Fruit fly (Drosophila melanogaster) whole organism, embryonic: ENCODE data around the gene att-ORFB.

Experiments used
- ATbp ChIP-seq: fragments of 200-800 bp; sonication (Bioruptor generic); optimal IDR thresholded peaks from 2 replicates; lab custom pipeline; 2017; ENCODE audit warnings: missing biosample characterization, mild to moderate bottlenecking, missing genetic modification characterization, missing genetic modification reagents
- B-H2 ChIP-seq: fragments of 200-800 bp; sonication (Bioruptor generic); optimal IDR thresholded peaks from 2 replicates; lab custom pipeline; 2018; ENCODE audit warnings: missing biosample characterization, mild to moderate bottlenecking, missing genetic modification characterization
- CG11093 ChIP-seq: fragments of 200-800 bp; sonication (Bioruptor generic); IDR thresholded peaks from 3 replicates; pipeline ENCODE4 v1.3.6; 2022; ENCODE audit warnings: missing biosample characterization, missing genetic modification characterization
- CG12769 ChIP-seq: fragments of 200-800 bp; sonication (Bioruptor generic); optimal IDR thresholded peaks from 2 replicates; lab custom pipeline; 2019; ENCODE audit warnings: missing biosample characterization, mild to moderate bottlenecking, missing genetic modification characterization, moderate library complexity
- CG13296 ChIP-seq: fragments of 200-800 bp; sonication (Bioruptor generic); optimal IDR thresholded peaks from 3 replicates; lab custom pipeline; 2018; ENCODE audit warnings: missing biosample characterization, mild to moderate bottlenecking, missing genetic modification characterization
- CG13424 ChIP-seq: fragments of 200-800 bp; sonication (Bioruptor generic); optimal IDR thresholded peaks from 2 replicates; lab custom pipeline; 2019; ENCODE audit warnings: missing biosample characterization, mild to moderate bottlenecking, missing genetic modification characterization, moderate library complexity
- CG1602 ChIP-seq: fragments of 200-800 bp; sonication (Bioruptor generic); optimal IDR thresholded peaks from 3 replicates; lab custom pipeline; 2016; ENCODE audit warnings: missing biosample characterization, missing genetic modification characterization
- CG16863 ChIP-seq: fragments of 200-800 bp; sonication (Bioruptor generic); optimal IDR thresholded peaks from 3 replicates; lab custom pipeline; 2016; ENCODE audit warnings: missing biosample characterization, missing genetic modification characterization
- CG17361 ChIP-seq: fragments of 200-800 bp; sonication (Bioruptor generic); IDR thresholded peaks from 3 replicates; pipeline ENCODE4 v1.3.6; 2022; ENCODE audit warnings: missing biosample characterization, missing genetic modification characterization
- CG18262 ChIP-seq: fragments of 200-800 bp; optimal IDR thresholded peaks from 3 replicates; lab custom pipeline; 2019; ENCODE audit warnings: missing biosample characterization, mild to moderate bottlenecking, missing genetic modification characterization, moderate library complexity
- CG2202 ChIP-seq: fragments of 200-800 bp; sonication (Bioruptor generic); optimal IDR thresholded peaks from 2 replicates; lab custom pipeline; 2018; ENCODE audit warnings: missing biosample characterization, mild to moderate bottlenecking, missing genetic modification characterization
- CG30403 ChIP-seq: fragments of 200-800 bp; sonication (Bioruptor generic); optimal IDR thresholded peaks from 3 replicates; lab custom pipeline; 2016; ENCODE audit warnings: missing biosample characterization, missing genetic modification characterization
- CG32532 ChIP-seq: fragments of 200-800 bp; sonication (Bioruptor generic); IDR thresholded peaks from 2 replicates; pipeline ENCODE4 v1.3.6; 2022; ENCODE audit warnings: missing biosample characterization, missing genetic modification characterization
- CG32772 ChIP-seq: fragments of 200-800 bp; sonication (Bioruptor generic); IDR thresholded peaks from 2 replicates; pipeline ENCODE4 v1.3.6; 2022; ENCODE audit warnings: missing biosample characterization, missing genetic modification characterization
- CG34376 ChIP-seq: fragments of 200-800 bp; sonication (Bioruptor generic); optimal IDR thresholded peaks from 2 replicates; lab custom pipeline; 2018; ENCODE audit warnings: missing biosample characterization, mild to moderate bottlenecking, missing genetic modification characterization
- CG3726 ChIP-seq: fragments of 200-800 bp; sonication (Bioruptor generic); IDR thresholded peaks from 3 replicates; pipeline ENCODE4, ENCODE4 v1.3.6; 2022; ENCODE audit warnings: missing biosample characterization, missing genetic modification characterization
- CG3847 ChIP-seq: fragments of 200-800 bp; sonication (Bioruptor generic); IDR thresholded peaks from 2 replicates; pipeline ENCODE4 v1.3.6; 2022; ENCODE audit warnings: missing biosample characterization, missing genetic modification characterization
- CG4328 ChIP-seq: fragments of 200-800 bp; sonication (Bioruptor generic); optimal IDR thresholded peaks from 3 replicates; lab custom pipeline; 2017; ENCODE audit warnings: missing biosample characterization, missing genetic modification reagents, missing genetic modification characterization
- CG4360 ChIP-seq: fragments of 200-800 bp; sonication (Bioruptor generic); IDR thresholded peaks from 2 replicates; pipeline ENCODE4 v1.3.6; 2022; ENCODE audit warnings: missing biosample characterization, missing genetic modification characterization
- CG4854 ChIP-seq: fragments of 200-800 bp; sonication (Bioruptor generic); optimal IDR thresholded peaks from 2 replicates; lab custom pipeline; 2016; ENCODE audit warnings: missing biosample characterization, missing genetic modification characterization, inconsistent platforms
- CG8281 ChIP-seq: fragments of 200-800 bp; sonication (Bioruptor generic); optimal IDR thresholded peaks from 2 replicates; lab custom pipeline; 2018; ENCODE audit warnings: missing biosample characterization, mild to moderate bottlenecking, missing genetic modification characterization, moderate library complexity
- Camta ChIP-seq: fragments of 200-800 bp; sonication (Bioruptor generic); optimal IDR thresholded peaks from 2 replicates; lab custom pipeline; 2016; ENCODE audit warnings: missing biosample characterization, missing genetic modification characterization
- CoRest ChIP-seq: fragments of 200-800 bp; sonication (Bioruptor generic); optimal IDR thresholded peaks from 3 replicates; lab custom pipeline; 2018; ENCODE audit warnings: missing biosample characterization, mild to moderate bottlenecking, missing genetic modification characterization, moderate library complexity
- Deaf1 ChIP-seq: fragments of 200-800 bp; optimal IDR thresholded peaks from 3 replicates; lab custom pipeline; 2019; ENCODE audit warnings: missing biosample characterization, mild to moderate bottlenecking, missing genetic modification characterization, moderate library complexity
- Dek ChIP-seq: fragments of 200-800 bp; sonication (Bioruptor generic); optimal IDR thresholded peaks from 3 replicates; lab custom pipeline; 2019; ENCODE audit warnings: missing biosample characterization, mild to moderate bottlenecking, missing genetic modification characterization, moderate library complexity
- Dp ChIP-seq: fragments of 200-800 bp; sonication (Bioruptor generic); optimal IDR thresholded peaks from 2 replicates; lab custom pipeline; 2018; ENCODE audit warnings: missing biosample characterization, mild to moderate bottlenecking, missing genetic modification characterization, moderate library complexity
- Dref ChIP-seq: fragments of 200-800 bp; sonication (Bioruptor generic); IDR thresholded peaks from 2 replicates; pipeline ENCODE4 v1.3.6; 2022; ENCODE audit warnings: missing biosample characterization, missing genetic modification characterization
- E2f2 ChIP-seq: fragments of 200-800 bp; sonication (Bioruptor generic); IDR thresholded peaks from 2 replicates; pipeline ENCODE4 v1.3.6; 2022; ENCODE audit warnings: missing biosample characterization, missing genetic modification characterization
- Fer3 ChIP-seq: fragments of 200-800 bp; sonication (Bioruptor generic); optimal IDR thresholded peaks from 2 replicates; lab custom pipeline; 2018; ENCODE audit warnings: missing biosample characterization, mild to moderate bottlenecking, missing genetic modification characterization, moderate library complexity
- HHEX ChIP-seq: fragments of 200-800 bp; sonication (Bioruptor generic); optimal IDR thresholded peaks from 3 replicates; lab custom pipeline; 2017; ENCODE audit warnings: missing biosample characterization, mild to moderate bottlenecking, missing genetic modification characterization, missing genetic modification reagents
- HmgD ChIP-seq: fragments of 200-800 bp; sonication (Bioruptor generic); optimal IDR thresholded peaks from 3 replicates; lab custom pipeline; 2016; ENCODE audit warnings: missing biosample characterization, missing genetic modification characterization
- Hr51 ChIP-seq, 2 experiments: fragments of 200-800 bp; sonication (Bioruptor generic); optimal IDR thresholded peaks; 2 replicates in 1 of 2; 3 replicates in 1 of 2; lab custom pipeline; 2016 to 2018; ENCODE audit warnings: missing biosample characterization in 2 of 2, missing genetic modification characterization in 2 of 2, mild to moderate bottlenecking in 1 of 2, moderate library complexity in 1 of 2
- Lpt ChIP-seq: fragments of >200 bp; optimal IDR thresholded peaks from 2 replicates; lab custom pipeline; 2018; ENCODE audit warnings: missing biosample characterization, missing genetic modification characterization
- Poxn ChIP-seq: fragments of 200-800 bp; sonication (Bioruptor generic); IDR thresholded peaks from 2 replicates; pipeline ENCODE4 v1.3.6; 2022; ENCODE audit warnings: missing biosample characterization, missing genetic modification characterization
- Usf ChIP-seq: fragments of 200-800 bp; sonication (Bioruptor generic); optimal IDR thresholded peaks from 2 replicates; lab custom pipeline; 2017; ENCODE audit warnings: missing genotype, missing biosample characterization, missing genetic modification characterization
- Xrp1 ChIP-seq: fragments of 200-800 bp; sonication (Bioruptor generic); IDR thresholded peaks from 2 replicates; pipeline ENCODE4 v1.3.6; 2022; ENCODE audit warnings: missing biosample characterization, missing genetic modification characterization
- amos ChIP-seq: fragments of 200-800 bp; sonication (Bioruptor generic); IDR thresholded peaks from 2 replicates; pipeline ENCODE4 v1.3.6; 2022; ENCODE audit warnings: missing biosample characterization, missing genetic modification characterization; ENCODE audit not compliant: partially characterized antibody
- ash1 ChIP-seq: fragments of 200-800 bp; sonication (Bioruptor generic); optimal IDR thresholded peaks from 2 replicates; lab custom pipeline; 2018; ENCODE audit warnings: missing biosample characterization, mild to moderate bottlenecking, missing genetic modification characterization
- bigmax ChIP-seq: fragments of 200-800 bp; sonication (Bioruptor generic); optimal IDR thresholded peaks from 2 replicates; lab custom pipeline; 2018; ENCODE audit warnings: missing biosample characterization, mild to moderate bottlenecking, missing genetic modification characterization
- ci ChIP-seq: fragments of 200-800 bp; sonication (Bioruptor generic); IDR thresholded peaks from 3 replicates; pipeline ENCODE4 v1.3.6; 2022; ENCODE audit warnings: missing biosample characterization, missing genetic modification characterization
- dysf ChIP-seq: fragments of 200-800 bp; sonication (Bioruptor generic); IDR thresholded peaks from 3 replicates; pipeline ENCODE4 v1.3.6; 2022; ENCODE audit warnings: missing biosample characterization, missing genetic modification characterization
- gfzf ChIP-seq: fragments of 200-800 bp; sonication (Bioruptor generic); optimal IDR thresholded peaks from 2 replicates; lab custom pipeline; 2016; ENCODE audit warnings: missing biosample characterization, mild to moderate bottlenecking, missing genetic modification characterization, moderate library complexity
- mam ChIP-seq: fragments of 200-800 bp; sonication (Bioruptor generic); optimal IDR thresholded peaks from 3 replicates; lab custom pipeline; 2016; ENCODE audit warnings: missing biosample characterization, missing genetic modification characterization
- nmo ChIP-seq: fragments of 200-800 bp; sonication (Bioruptor generic); optimal IDR thresholded peaks from 2 replicates; lab custom pipeline; 2018; ENCODE audit warnings: missing biosample characterization, mild to moderate bottlenecking, missing genetic modification characterization, moderate library complexity
- odd ChIP-seq: fragments of 200-800 bp; sonication (Bioruptor generic); optimal IDR thresholded peaks from 2 replicates; lab custom pipeline; 2017; ENCODE audit warnings: missing biosample characterization, mild to moderate bottlenecking, missing genetic modification characterization
- phol ChIP-seq: fragments of 200-800 bp; sonication (Bioruptor generic); optimal IDR thresholded peaks from 3 replicates; lab custom pipeline; 2018; ENCODE audit warnings: missing biosample characterization, mild to moderate bottlenecking, missing genetic modification characterization, moderate library complexity
- sd ChIP-seq: fragments of 200-800 bp; sonication (Bioruptor generic); optimal IDR thresholded peaks from 3 replicates; lab custom pipeline; 2018; ENCODE audit warnings: missing biosample characterization, mild to moderate bottlenecking, missing genetic modification characterization, moderate library complexity
- sens ChIP-seq: fragments of 200-800 bp; sonication (Bioruptor generic); peaks from one replicate; lab custom pipeline; 2016; ENCODE audit warnings: missing biosample characterization, missing genetic modification characterization
- stc ChIP-seq: fragments of 200-800 bp; sonication (Bioruptor generic); IDR thresholded peaks from 2 replicates; pipeline ENCODE4 v1.3.6; 2022; ENCODE audit warnings: missing biosample characterization, missing genetic modification characterization
- tin ChIP-seq: fragments of 200-800 bp; sonication (Bioruptor generic); optimal IDR thresholded peaks from 3 replicates; lab custom pipeline; 2016; ENCODE audit warnings: missing biosample characterization, missing genetic modification characterization
- unpg ChIP-seq: fragments of 200-800 bp; sonication (Bioruptor generic); optimal IDR thresholded peaks from 3 replicates; lab custom pipeline; 2018; ENCODE audit warnings: missing biosample characterization, mild to moderate bottlenecking, missing genetic modification characterization, moderate library complexity
- zen2 ChIP-seq: fragments of 200-800 bp; sonication (Bioruptor generic); IDR thresholded peaks from 3 replicates; pipeline ENCODE4 v1.3.6; 2022; ENCODE audit warnings: missing biosample characterization, missing genetic modification characterization; ENCODE audit not compliant: partially characterized antibody

Gene att-ORFB

dm6 chr3R:20573326-20573725 lies 19.1 kb upstream of the att-ORFB start (continued):
- no peak for TF ChIP-seq Dp (GFP tag; lab: Kevin White, UChicago)
- no peak for TF ChIP-seq dysf (GFP tag; lab: Robert Waterston, UW)
- peak; percentile 76 for TF ChIP-seq sens (GFP tag; lab: Kevin White, UChicago)
- no peak for TF ChIP-seq stc
- no peak for TF ChIP-seq bigmax (GFP tag; lab: Kevin White, UChicago)
- no peak for TF ChIP-seq HmgD (GFP tag; lab: Kevin White, UChicago)
- no peak for TF ChIP-seq amos
- TF ChIP-seq CG3847 (GFP tag; lab: Robert Waterston, UW), result no peak
- TF ChIP-seq CG12769 (tag; lab: Kevin White, UChicago), result no peak
- no peak for TF ChIP-seq mam (GFP tag; lab: Kevin White, UChicago)
- no peak for TF ChIP-seq CG16863 (GFP tag; lab: Kevin White, UChicago)
- TF ChIP-seq CG4854 (GFP tag; lab: Kevin White, UChicago), result no peak
- TF ChIP-seq Lpt (GFP tag; lab: Kevin White, UChicago), result no peak
- TF ChIP-seq Deaf1 (tag; lab: Kevin White, UChicago), result no peak
- no peak for TF ChIP-seq Poxn (GFP tag; lab: Robert Waterston, UW)
- no peak for TF ChIP-seq phol
- no peak for TF ChIP-seq CG4328 (GFP tag; lab: Kevin White, UChicago)
- peak; percentile 30 for TF ChIP-seq CG18262 (tag; lab: Kevin White, UChicago)
- no peak for TF ChIP-seq CG2202
- TF ChIP-seq CG34376 (GFP tag; lab: Kevin White, UChicago), result no peak
- peak; percentile 25 for TF ChIP-seq CG30403 (GFP tag; lab: Kevin White, UChicago)
- peak in 1 of 2 experiments; percentile 54 for TF ChIP-seq Hr51 (GFP tag; optimal IDR thresholded peaks at IDR 0.05; lab: Kevin White, UChicago)
- TF ChIP-seq tin (GFP tag; lab: Kevin White, UChicago), result no peak
- peak; percentile 31; the same call in 1 of the 2 replicates for TF ChIP-seq Xrp1 (GFP tag; lab: Robert Waterston, UW)
- no peak for TF ChIP-seq CG1602 (GFP tag; lab: Kevin White, UChicago)
- TF ChIP-seq nmo (GFP tag; lab: Kevin White, UChicago), result no peak
- TF ChIP-seq CG13296 (GFP tag; lab: Kevin White, UChicago), result no peak
- no peak for TF ChIP-seq HHEX
- no peak for TF ChIP-seq CG11093
- TF ChIP-seq gfzf, result no peak
- TF ChIP-seq Camta (GFP tag; lab: Kevin White, UChicago), result no peak
- TF ChIP-seq ci, result no peak
- TF ChIP-seq CG13424 (tag; lab: Kevin White, UChicago), result peak; percentile 11
- TF ChIP-seq CG4360 (GFP tag; lab: Robert Waterston, UW), result no peak
- no peak for TF ChIP-seq B-H2 (GFP tag; lab: Kevin White, UChicago)
- no peak for TF ChIP-seq Usf
- TF ChIP-seq sd, result peak; percentile 39
- no peak for TF ChIP-seq Dek (tag; lab: Kevin White, UChicago)
- no peak for TF ChIP-seq CG3726 (GFP tag; lab: Robert Waterston, UW)
- no peak for TF ChIP-seq Fer3
- TF ChIP-seq odd (GFP tag; lab: Kevin White, UChicago), result no peak
- no peak for TF ChIP-seq E2f2 (GFP tag; lab: Robert Waterston, UW)
- no peak for TF ChIP-seq unpg (GFP tag; lab: Kevin White, UChicago)
- TF ChIP-seq CG8281, result no peak
- TF ChIP-seq zen2, result no peak
- TF ChIP-seq CG32532 (GFP tag; lab: Robert Waterston, UW), result peak; percentile 25; the same call in 1 of the 2 replicates
- TF ChIP-seq ATbp (GFP tag; lab: Kevin White, UChicago), result no peak
- TF ChIP-seq Dref, result no peak
- peak; percentile 55; the same call in 1 of the 3 replicates for TF ChIP-seq CG17361 (GFP tag; lab: Robert Waterston, UW)
- TF ChIP-seq CoRest (tag; lab: Kevin White, UChicago), result peak; percentile 59
- TF ChIP-seq CG32772 (GFP tag; lab: Robert Waterston, UW), result no peak
- no peak for TF ChIP-seq ash1 (GFP tag; lab: Kevin White, UChicago)
